Fruit fly (Drosophila melanogaster) whole organism, prepupa: ENCODE measurements around the gene CG13084.

ENCODE experiments used
- Blimp-1 ChIP-seq: fragments of 200-800 bp; sonication (Bioruptor generic); optimal IDR thresholded peaks from 3 replicates; lab custom pipeline; 2017; ENCODE audit warnings: missing biosample characterization, missing genetic modification characterization, mild to moderate bottlenecking, moderate library complexity, missing genetic modification reagents
- CG10631 ChIP-seq: fragments of 200-800 bp; sonication (Bioruptor generic); optimal IDR thresholded peaks from 2 replicates; lab custom pipeline; 2016; ENCODE audit warnings: missing biosample characterization, missing genetic modification characterization
- CG10669 ChIP-seq: fragments of 200-800 bp; sonication (Bioruptor generic); optimal IDR thresholded peaks from 3 replicates; lab custom pipeline; 2018; ENCODE audit warnings: missing biosample characterization, mild to moderate bottlenecking, missing genetic modification characterization, moderate library complexity
- CG11294 ChIP-seq: fragments of 200-800 bp; sonication (Bioruptor generic); IDR thresholded peaks from 2 replicates; pipeline ENCODE4 v1.3.6; 2022; ENCODE audit warnings: missing biosample characterization, missing genetic modification characterization
- CG11762 ChIP-seq: fragments of 200-800 bp; sonication (Bioruptor generic); optimal IDR thresholded peaks from 3 replicates; lab custom pipeline; 2016; ENCODE audit warnings: missing biosample characterization, missing genetic modification characterization; ENCODE audit not compliant: insufficient read depth
- CG11902 ChIP-seq: fragments of 200-800 bp; sonication (Bioruptor generic); optimal IDR thresholded peaks from 3 replicates; lab custom pipeline; 2016; ENCODE audit warnings: missing biosample characterization, missing genetic modification characterization
- CG15336 ChIP-seq: fragments of 200-800 bp; sonication (Bioruptor generic); IDR thresholded peaks from 2 replicates; pipeline ENCODE4 v1.3.6; 2022; ENCODE audit warnings: missing biosample characterization, missing genetic modification characterization
- CG1621 ChIP-seq: fragments of 200-800 bp; sonication (Bioruptor generic); optimal IDR thresholded peaks from 3 replicates; lab custom pipeline; 2018; ENCODE audit warnings: missing biosample characterization, mild to moderate bottlenecking, missing genetic modification characterization
- CG3032 ChIP-seq: fragments of 200-800 bp; optimal IDR thresholded peaks from 2 replicates; lab custom pipeline; 2019; ENCODE audit warnings: missing biosample characterization, mild to moderate bottlenecking, missing genetic modification characterization, moderate library complexity
- CG31627 ChIP-seq: fragments of 200-800 bp; sonication (Bioruptor generic); optimal IDR thresholded peaks from 3 replicates; lab custom pipeline; 2016; ENCODE audit warnings: missing biosample characterization, missing genetic modification characterization
- CG32006 ChIP-seq: fragments of 200-800 bp; sonication (Bioruptor generic); optimal IDR thresholded peaks from 3 replicates; lab custom pipeline; 2017; ENCODE audit warnings: missing biosample characterization, mild to moderate bottlenecking, missing genetic modification characterization
- CG34406 ChIP-seq: fragments of 200-800 bp; sonication (Bioruptor generic); optimal IDR thresholded peaks from 3 replicates; lab custom pipeline; 2016; ENCODE audit warnings: missing biosample characterization, missing genetic modification characterization
- CG3919 ChIP-seq: fragments of 200-800 bp; sonication (Bioruptor generic); optimal IDR thresholded peaks from 3 replicates; lab custom pipeline; 2016; ENCODE audit warnings: missing biosample characterization, missing genetic modification characterization
- CG6163 ChIP-seq: fragments of 200-800 bp; sonication (Bioruptor generic); IDR thresholded peaks from 3 replicates; pipeline ENCODE4 v1.3.6; 2022; ENCODE audit warnings: missing biosample characterization, missing genetic modification characterization
- CG6808 ChIP-seq: fragments of 200-800 bp; sonication (Bioruptor generic); optimal IDR thresholded peaks from 3 replicates; lab custom pipeline; 2017; ENCODE audit warnings: missing biosample characterization, missing genetic modification characterization, mild to moderate bottlenecking, moderate library complexity, missing genetic modification reagents
- CG6854 ChIP-seq: fragments of 200-800 bp; sonication (Bioruptor generic); optimal IDR thresholded peaks from 2 replicates; lab custom pipeline; 2017; ENCODE audit warnings: missing biosample characterization, mild to moderate bottlenecking, missing genetic modification characterization
- CG7368 ChIP-seq: fragments of 200-800 bp; sonication (Bioruptor generic); optimal IDR thresholded peaks from 3 replicates; lab custom pipeline; 2016; ENCODE audit warnings: missing biosample characterization, missing genetic modification characterization
- CG8119 ChIP-seq: fragments of 200-800 bp; sonication (Bioruptor generic); IDR thresholded peaks from 3 replicates; pipeline ENCODE4 v1.3.6; 2022; ENCODE audit warnings: missing biosample characterization, missing genetic modification characterization
- CG8632 ChIP-seq: fragments of 200-800 bp; sonication (Bioruptor generic); optimal IDR thresholded peaks from 3 replicates; lab custom pipeline; 2016; ENCODE audit warnings: missing biosample characterization, missing genetic modification characterization
- CG9139 ChIP-seq: fragments of 200-800 bp; sonication (Bioruptor generic); optimal IDR thresholded peaks from 3 replicates; lab custom pipeline; 2017; ENCODE audit warnings: missing biosample characterization, mild to moderate bottlenecking, missing genetic modification characterization
- Eip75B ChIP-seq: fragments of 200-800 bp; sonication (Bioruptor generic); optimal IDR thresholded peaks from 3 replicates; lab custom pipeline; 2016; ENCODE audit warnings: missing biosample characterization, missing genetic modification characterization
- Eip78C ChIP-seq: fragments of 200-800 bp; sonication (Bioruptor generic); peaks from one replicate; lab custom pipeline; 2016; ENCODE audit warnings: missing biosample characterization, missing genetic modification characterization
- Ets96B ChIP-seq: fragments of 200-800 bp; optimal IDR thresholded peaks from 2 replicates; lab custom pipeline; 2019; ENCODE audit warnings: missing biosample characterization, mild to moderate bottlenecking, missing genetic modification characterization, moderate library complexity
- Gug ChIP-seq: fragments of 200-800 bp; sonication (Bioruptor generic); IDR thresholded peaks from 2 replicates; pipeline ENCODE4 v1.3.6; 2022; ENCODE audit warnings: missing biosample characterization, missing genetic modification characterization
- Hr38 ChIP-seq: sonication (Bioruptor generic); optimal IDR thresholded peaks from 2 replicates; lab custom pipeline; 2016; ENCODE audit warnings: missing biosample characterization, missing genetic modification characterization
- Hr4 ChIP-seq: fragments of 200-800 bp; sonication (Bioruptor generic); optimal IDR thresholded peaks from 3 replicates; lab custom pipeline; 2016; ENCODE audit warnings: missing biosample characterization, missing genetic modification characterization
- Lpt ChIP-seq: fragments of 200-800 bp; sonication (Bioruptor generic); optimal IDR thresholded peaks from 3 replicates; lab custom pipeline; 2016; ENCODE audit warnings: missing biosample characterization, missing genetic modification characterization
- Sox102F ChIP-seq: fragments of 200-800 bp; sonication (Bioruptor generic); optimal IDR thresholded peaks from 2 replicates; lab custom pipeline; 2016; ENCODE audit warnings: missing biosample characterization, mild to moderate bottlenecking, missing genetic modification characterization
- Sox14 ChIP-seq: fragments of 200-800 bp; sonication (Bioruptor generic); optimal IDR thresholded peaks from 3 replicates; lab custom pipeline; 2016; ENCODE audit warnings: missing biosample characterization, missing genetic modification characterization
- achi ChIP-seq: fragments of 200-800 bp; sonication (Bioruptor generic); optimal IDR thresholded peaks from 3 replicates; lab custom pipeline; 2016; ENCODE audit warnings: missing biosample characterization, missing genetic modification characterization
- acj6 ChIP-seq: fragments of 200-800 bp; sonication (Bioruptor generic); optimal IDR thresholded peaks from 3 replicates; lab custom pipeline; 2016; ENCODE audit warnings: missing biosample characterization, missing genetic modification characterization
- dsx ChIP-seq: fragments of 200-800 bp; optimal IDR thresholded peaks from 3 replicates; lab custom pipeline; 2019; ENCODE audit warnings: missing biosample characterization, mild to moderate bottlenecking, missing genetic modification characterization, moderate library complexity; ENCODE audit not compliant: poor library complexity, severe bottlenecking
- eg ChIP-seq: fragments of 200-800 bp; sonication (Bioruptor generic); IDR thresholded peaks from 3 replicates; pipeline ENCODE4 v1.3.6; 2022; ENCODE audit warnings: missing biosample characterization, missing genetic modification characterization
- esn ChIP-seq: fragments of 200-800 bp; sonication (Bioruptor generic); optimal IDR thresholded peaks from 2 replicates; lab custom pipeline; 2016; ENCODE audit warnings: missing biosample characterization, mild to moderate bottlenecking, missing genetic modification characterization, moderate library complexity
- fd59A ChIP-seq: fragments of 200-800 bp; sonication (Bioruptor generic); optimal IDR thresholded peaks from 2 replicates; lab custom pipeline; 2017; ENCODE audit warnings: missing biosample characterization, mild to moderate bottlenecking, missing genetic modification characterization, missing genetic modification reagents
- fd85E ChIP-seq: fragments of 200-800 bp; sonication (Bioruptor generic); optimal IDR thresholded peaks from 3 replicates; lab custom pipeline; 2016; ENCODE audit warnings: missing biosample characterization, missing genetic modification characterization
- lz ChIP-seq: fragments of 200-800 bp; sonication (Bioruptor generic); optimal IDR thresholded peaks from 3 replicates; lab custom pipeline; 2016; ENCODE audit warnings: missing biosample characterization, missing genetic modification characterization
- pdm3 ChIP-seq: fragments of 200-800 bp; sonication (Bioruptor generic); optimal IDR thresholded peaks from 3 replicates; lab custom pipeline; 2016; ENCODE audit warnings: missing biosample characterization, missing genetic modification characterization
- salr ChIP-seq, 2 experiments: fragments of 200-800 bp; sonication (Bioruptor generic); optimal IDR thresholded peaks; 3 replicates each; lab custom pipeline; 2016 to 2018; ENCODE audit warnings: missing biosample characterization in 2 of 2, missing genetic modification characterization in 2 of 2, mild to moderate bottlenecking in 1 of 2
- ss ChIP-seq, 2 experiments: fragments of 200-800 bp; sonication (Bioruptor generic); optimal IDR thresholded peaks; 2 replicates in 1 of 2; 3 replicates in 1 of 2; lab custom pipeline; 2017 to 2018; ENCODE audit warnings: mild to moderate bottlenecking in 2 of 2, missing biosample characterization in 2 of 2, missing genetic modification characterization in 2 of 2, moderate library complexity in 1 of 2
- svp ChIP-seq: fragments of 200-800 bp; sonication (Bioruptor generic); peaks from one replicate; lab custom pipeline; 2016; ENCODE audit warnings: missing biosample characterization, missing genetic modification characterization
- vri ChIP-seq: fragments of 200-800 bp; sonication (Bioruptor generic); optimal IDR thresholded peaks from 3 replicates; lab custom pipeline; 2016; ENCODE audit warnings: missing biosample characterization, mild to moderate bottlenecking, missing genetic modification characterization

CG13084 gene

dm6 chr2L:19484539-19484938, at the start of gene CG13084, which contains the start of gene CG10195:
Gene CG13084 (plus strand): TSS chr2L:19484930.
Gene CG10195 (minus strand): TSS chr2L:19484705.
- TF ChIP-seq acj6 (GFP tag; lab: Kevin White, UChicago), result no peak
- no peak for TF ChIP-seq vri (GFP tag; lab: Kevin White, UChicago)
- no peak for TF ChIP-seq Gug (GFP tag; lab: Robert Waterston, UW)
- no peak for TF ChIP-seq CG10669
- no peak for TF ChIP-seq Hr38
- TF ChIP-seq CG3919, result no peak
- no peak for TF ChIP-seq CG8119 (GFP tag; lab: Robert Waterston, UW)
- no peak for TF ChIP-seq lz
- TF ChIP-seq Sox14 (GFP tag; lab: Kevin White, UChicago), result no peak
- no peak for TF ChIP-seq CG8632 (GFP tag; lab: Kevin White, UChicago)
- TF ChIP-seq CG31627, result no peak
- TF ChIP-seq salr (GFP tag; optimal IDR thresholded peaks at IDR 0.05; lab: Kevin White, UChicago), result no peak
- no peak for TF ChIP-seq CG11294 (GFP tag; lab: Robert Waterston, UW)

- TF ChIP-seq Gug (GFP tag; lab: Robert Waterston, UW) (no peak), CG8632 (GFP tag; lab: Kevin White, UChicago) (peak; percentile 4), Eip75B (GFP tag; lab: Kevin White, UChicago) (peak; percentile 13), CG10669 (no peak), CG6808 (GFP tag; lab: Kevin White, UChicago) (peak; percentile 99), Hr4 (GFP tag; lab: Kevin White, UChicago) (peak; percentile 18), eg (peak; percentile 39; the same call in 1 of the 3 replicates), CG32006 (GFP tag; lab: Kevin White, UChicago) (peak; percentile 10), Lpt (GFP tag; lab: Kevin White, UChicago) (peak; percentile 18), CG6163 (GFP tag; lab: Robert Waterston, UW) (peak; percentile 36; the same call in 1 of the 3 replicates), CG31627 (no peak), CG8119 (GFP tag; lab: Robert Waterston, UW) (peak; percentile 57; the same call in 2 of the 3 replicates), achi (peak; percentile 23), dsx (peak; percentile 38), Eip78C (GFP tag; lab: Kevin White, UChicago) (peak; percentile 76), Blimp-1 (GFP tag; lab: Kevin White, UChicago) (peak; percentile 50), CG9139 (no peak), pdm3 (GFP tag; lab: Kevin White, UChicago) (peak; percentile 10), CG15336 (GFP tag; lab: Robert Waterston, UW) (peak; percentile 30; the same call in 1 of the 2 replicates), ss (GFP tag; optimal IDR thresholded peaks at IDR 0.05; lab: Kevin White, UChicago) (peak; percentile 7 to 37), CG6854 (GFP tag; lab: Kevin White, UChicago) (peak; percentile 33), CG3032 (tag; lab: Kevin White, UChicago) (no peak), Ets96B (peak; percentile 43), esn (GFP tag; lab: Kevin White, UChicago) (peak; percentile 44), CG11294 (GFP tag; lab: Robert Waterston, UW) (no peak)
Measured at dm6 chr2L:19438685-19439597, 45.8 kb upstream of the CG13084 start.

dm6 chr2L:19439598-19440230, 45.0 kb upstream of the CG13084 start:
- TF ChIP-seq CG11294 (GFP tag; lab: Robert Waterston, UW) (no peak), CG11902 (peak; percentile 22), dsx (peak; percentile 5), fd85E (peak; percentile 12), CG6808 (GFP tag; lab: Kevin White, UChicago) (peak; percentile 51), Sox14 (GFP tag; lab: Kevin White, UChicago) (peak; percentile 77), CG10631 (GFP tag; lab: Kevin White, UChicago) (peak; percentile 76), fd59A (peak; percentile 73), lz (no peak), CG7368 (GFP tag; lab: Kevin White, UChicago) (peak; percentile 7), CG3032 (tag; lab: Kevin White, UChicago) (peak; percentile 54), svp (GFP tag; lab: Kevin White, UChicago) (peak; percentile 68), Lpt (GFP tag; lab: Kevin White, UChicago) (no peak), achi (peak; percentile 83), CG11762 (no peak), Sox102F (GFP tag; lab: Kevin White, UChicago) (peak; percentile 16), Eip75B (GFP tag; lab: Kevin White, UChicago) (peak; percentile 23), CG34406 (GFP tag; lab: Kevin White, UChicago) (peak; percentile 74), Hr4 (GFP tag; lab: Kevin White, UChicago) (peak; percentile 81), CG1621 (peak; percentile 59), Hr38 (no peak), acj6 (GFP tag; lab: Kevin White, UChicago) (peak; percentile 74), salr (GFP tag; optimal IDR thresholded peaks at IDR 0.05; lab: Kevin White, UChicago) (peak; percentile 34 to 75), vri (GFP tag; lab: Kevin White, UChicago) (no peak)
